Fruit fly (Drosophila melanogaster) whole organism, adult: ENCODE measurements around the gene CG34461.
A peak's percentile ranks its signal among the peaks of the same experiment; 100 is the strongest.

Source experiments
- CG11617 ChIP-seq: fragments of 200-800 bp; sonication (Bioruptor generic); optimal IDR thresholded peaks from 2 replicates; lab custom pipeline; 2017; ENCODE audit warnings: mild to moderate bottlenecking, missing biosample characterization, missing genetic modification reagents, missing genetic modification characterization
- CG12768 ChIP-seq: fragments of 200-800 bp; sonication (Bioruptor generic); optimal IDR thresholded peaks from 2 replicates; lab custom pipeline; 2017; ENCODE audit warnings: missing biosample characterization, missing genetic modification characterization, mild to moderate bottlenecking, moderate library complexity, missing genetic modification reagents
- CG14711 ChIP-seq: fragments of 200-800 bp; sonication (Bioruptor generic); optimal IDR thresholded peaks from 2 replicates; lab custom pipeline; 2018; ENCODE audit warnings: missing biosample characterization, mild to moderate bottlenecking, missing genetic modification characterization, moderate library complexity
- CG1620 ChIP-seq: fragments of 200-800 bp; sonication (Bioruptor generic); optimal IDR thresholded peaks from 2 replicates; lab custom pipeline; 2016; ENCODE audit warnings: missing biosample characterization, missing genetic modification characterization
- CG33017 ChIP-seq: fragments of 200-800 bp; sonication (Bioruptor generic); optimal IDR thresholded peaks from 2 replicates; lab custom pipeline; 2018; ENCODE audit warnings: missing biosample characterization, mild to moderate bottlenecking, missing genetic modification characterization, moderate library complexity
- CG5204 ChIP-seq: fragments of 200-800 bp; sonication (Bioruptor generic); optimal IDR thresholded peaks from 2 replicates; lab custom pipeline; 2016; ENCODE audit warnings: missing biosample characterization, missing genetic modification characterization
- CG7045 ChIP-seq: fragments of 200-800 bp; sonication (Bioruptor generic); optimal IDR thresholded peaks from 2 replicates; lab custom pipeline; 2017; ENCODE audit warnings: missing biosample characterization, mild to moderate bottlenecking, missing genetic modification characterization
- CG7101 ChIP-seq: fragments of 200-800 bp; sonication (Bioruptor generic); optimal IDR thresholded peaks from 2 replicates; lab custom pipeline; 2018; ENCODE audit warnings: missing biosample characterization, mild to moderate bottlenecking, missing genetic modification characterization, moderate library complexity
- Clk ChIP-seq: fragments of 200-800 bp; sonication (Bioruptor generic); optimal IDR thresholded peaks from 2 replicates; lab custom pipeline; 2017; ENCODE audit warnings: missing biosample characterization, missing genetic modification characterization
- Crg-1 ChIP-seq: fragments of 200-800 bp; sonication (Bioruptor generic); optimal IDR thresholded peaks from 2 replicates; lab custom pipeline; 2016; ENCODE audit warnings: missing biosample characterization, missing genetic modification characterization
- Hr96 ChIP-seq: fragments of 200-800 bp; sonication (Bioruptor generic); optimal IDR thresholded peaks from 2 replicates; lab custom pipeline; 2016; ENCODE audit warnings: missing biosample characterization, missing genetic modification characterization
- Mnt ChIP-seq: fragments of 200-800 bp; sonication (Bioruptor generic); optimal IDR thresholded peaks from 2 replicates; lab custom pipeline; 2016; ENCODE audit warnings: missing biosample characterization, mild to moderate bottlenecking, missing genetic modification characterization
- bab1 ChIP-seq: fragments of 200-800 bp; sonication (Bioruptor generic); optimal IDR thresholded peaks from 3 replicates; lab custom pipeline; 2019; ENCODE audit warnings: missing biosample characterization, mild to moderate bottlenecking, missing genetic modification characterization, moderate library complexity
- cic ChIP-seq: fragments of 200-800 bp; sonication (Bioruptor generic); optimal IDR thresholded peaks from 2 replicates; lab custom pipeline; 2017; ENCODE audit warnings: missing biosample characterization, mild to moderate bottlenecking, missing genetic modification characterization, moderate library complexity
- cnc ChIP-seq, 2 experiments: fragments of >200 bp; optimal IDR thresholded peaks; 2 replicates each; lab custom pipeline; 2017
- kay ChIP-seq: fragments of 200-800 bp; sonication (Bioruptor generic); peaks from one replicate; lab custom pipeline; 2016; ENCODE audit warnings: missing biosample characterization, missing genetic modification characterization, borderline replicate concordance
- ovo ChIP-seq: fragments of 200-800 bp; sonication (Bioruptor generic); optimal IDR thresholded peaks from 2 replicates; lab custom pipeline; 2016; ENCODE audit warnings: missing biosample characterization, missing genetic modification characterization
- pad ChIP-seq: fragments of 200-800 bp; sonication (Bioruptor generic); optimal IDR thresholded peaks from 3 replicates; lab custom pipeline; 2017; ENCODE audit warnings: missing biosample characterization, missing genetic modification characterization, mild to moderate bottlenecking, moderate library complexity, missing genetic modification reagents
- tj ChIP-seq: fragments of 200-800 bp; sonication (Bioruptor generic); optimal IDR thresholded peaks from 3 replicates; lab custom pipeline; 2017; ENCODE audit warnings: missing biosample characterization, mild to moderate bottlenecking, missing genetic modification characterization, moderate library complexity
- toe ChIP-seq: fragments of 200-800 bp; sonication (Bioruptor generic); optimal IDR thresholded peaks from 2 replicates; lab custom pipeline; 2016; ENCODE audit warnings: missing biosample characterization, missing genetic modification characterization

CG34461 gene

DNA sequence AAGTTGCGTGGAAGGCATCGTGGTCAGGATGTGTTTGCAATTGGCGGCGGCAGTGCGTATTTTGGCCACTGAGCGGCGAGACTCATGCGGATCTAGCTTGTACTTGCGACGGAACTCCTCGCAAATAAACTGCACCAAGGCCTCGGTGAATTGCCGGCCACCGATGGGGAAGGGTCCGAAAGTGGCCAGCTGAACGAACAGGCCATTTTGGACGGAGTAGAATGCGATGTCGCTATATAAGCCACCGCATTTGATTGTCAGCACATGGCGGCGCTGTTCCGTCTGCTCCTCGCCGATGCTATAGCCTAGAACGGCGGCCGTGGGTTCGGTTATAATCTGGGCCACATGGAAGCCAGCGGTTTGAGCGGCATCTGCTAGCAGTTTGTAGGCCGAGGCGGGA, 19.5 kb downstream of the CG34461 start:
- TF ChIP-seq Clk (GFP tag; lab: Kevin White, UChicago), result no peak
- TF ChIP-seq CG5204 (GFP tag; lab: Kevin White, UChicago), result no peak
- TF ChIP-seq cnc (optimal IDR thresholded peaks at IDR 0.05; lab: Kevin White, UChicago), result no peak
- no peak for TF ChIP-seq ovo (GFP tag; lab: Kevin White, UChicago)
- no peak for TF ChIP-seq tj (GFP tag; lab: Kevin White, UChicago)
- no peak for TF ChIP-seq toe (GFP tag; lab: Kevin White, UChicago)
- no peak for TF ChIP-seq bab1 (GFP tag; lab: Kevin White, UChicago)
- TF ChIP-seq CG11617 (GFP tag; lab: Kevin White, UChicago), result no peak
- no peak for TF ChIP-seq CG12768
- no peak for TF ChIP-seq CG1620 (GFP tag; lab: Kevin White, UChicago)
- TF ChIP-seq CG7101 (tag; lab: Kevin White, UChicago), result no peak
- no peak for TF ChIP-seq pad (GFP tag; lab: Kevin White, UChicago)
- TF ChIP-seq kay, result no peak
- no peak for TF ChIP-seq CG33017 (tag; lab: Kevin White, UChicago)
- no peak for TF ChIP-seq CG14711
- no peak for TF ChIP-seq cic (GFP tag; lab: Kevin White, UChicago)
- TF ChIP-seq Crg-1 (GFP tag; lab: Kevin White, UChicago), result no peak
- no peak for TF ChIP-seq CG7045 (GFP tag; lab: Kevin White, UChicago)

DNA sequence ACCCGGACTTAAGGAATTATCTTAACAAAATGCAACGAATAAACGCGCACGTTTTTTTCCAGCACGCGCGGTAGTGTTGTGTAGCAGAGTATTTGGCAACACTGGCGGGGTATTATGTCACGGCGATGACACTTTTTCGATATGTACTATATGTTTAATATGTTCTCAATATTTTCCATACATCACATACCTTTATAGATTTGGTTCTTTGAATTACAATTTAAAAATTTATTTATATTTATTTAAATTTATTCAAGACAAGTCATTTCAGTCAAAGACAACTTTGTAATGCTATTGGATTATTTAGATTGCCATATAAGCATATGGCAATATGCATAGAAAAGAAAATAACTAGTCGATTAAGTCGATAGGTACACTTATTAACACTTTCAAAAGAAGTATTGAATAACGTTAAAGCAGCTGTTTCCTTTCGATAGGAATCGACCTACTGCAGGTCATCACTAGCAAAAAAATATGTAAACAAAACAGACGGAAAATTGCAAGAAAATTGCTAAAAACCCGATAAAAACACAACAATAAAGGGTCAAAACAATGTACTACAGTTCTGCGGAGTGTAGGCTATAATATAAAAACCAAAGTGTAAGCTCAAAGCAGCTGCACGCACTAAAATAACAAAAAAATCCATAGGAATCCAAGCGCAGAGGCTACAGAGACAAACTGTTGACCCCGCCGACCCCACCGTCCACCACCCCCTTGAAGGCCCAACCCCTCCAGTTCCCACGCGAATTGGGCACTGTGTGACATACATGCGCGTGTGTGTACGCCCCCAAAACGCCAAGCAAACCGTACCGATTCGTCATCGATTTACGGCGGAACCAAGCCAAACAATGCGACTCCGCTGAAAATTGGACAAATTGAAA, 20.7 kb downstream of the CG34461 start, which contains the start of the genes CG7182 and GAPcenA:
Gene CG7182, minus strand, starts transcription at position 283 of the 881 bp plus-strand sequence.
Gene GAPcenA, plus strand, starts transcription at position 462 of the 881 bp plus-strand sequence.
- TF ChIP-seq Crg-1 (GFP tag; lab: Kevin White, UChicago) (peak; percentile 68), CG12768 (peak; percentile 76), CG11617 (GFP tag; lab: Kevin White, UChicago) (peak; percentile 88), ovo (GFP tag; lab: Kevin White, UChicago) (peak; percentile 50), kay (no peak), toe (GFP tag; lab: Kevin White, UChicago) (peak; percentile 77), CG33017 (tag; lab: Kevin White, UChicago) (peak; percentile 83), cnc (optimal IDR thresholded peaks at IDR 0.05; lab: Kevin White, UChicago) (no peak), bab1 (GFP tag; lab: Kevin White, UChicago) (peak; percentile 80), Clk (GFP tag; lab: Kevin White, UChicago) (peak; percentile 56), tj (GFP tag; lab: Kevin White, UChicago) (peak; percentile 62), cic (GFP tag; lab: Kevin White, UChicago) (no peak), CG5204 (GFP tag; lab: Kevin White, UChicago) (no peak), Mnt (GFP tag; lab: Kevin White, UChicago) (peak; percentile 94), CG7045 (GFP tag; lab: Kevin White, UChicago) (peak; percentile 80), CG14711 (peak; percentile 89), CG1620 (GFP tag; lab: Kevin White, UChicago) (peak; percentile 79), Hr96 (peak; percentile 65), pad (GFP tag; lab: Kevin White, UChicago) (peak; percentile 81), CG7101 (tag; lab: Kevin White, UChicago) (peak; percentile 89)

- TF ChIP-seq CG5204 (GFP tag; lab: Kevin White, UChicago) (no peak), CG14711 (no peak), Clk (GFP tag; lab: Kevin White, UChicago) (no peak), CG7101 (tag; lab: Kevin White, UChicago) (peak; percentile 16)
These were observed 21.7 kb downstream of the CG34461 start for dm6 chr3L:8347346-8347745.

DNA sequence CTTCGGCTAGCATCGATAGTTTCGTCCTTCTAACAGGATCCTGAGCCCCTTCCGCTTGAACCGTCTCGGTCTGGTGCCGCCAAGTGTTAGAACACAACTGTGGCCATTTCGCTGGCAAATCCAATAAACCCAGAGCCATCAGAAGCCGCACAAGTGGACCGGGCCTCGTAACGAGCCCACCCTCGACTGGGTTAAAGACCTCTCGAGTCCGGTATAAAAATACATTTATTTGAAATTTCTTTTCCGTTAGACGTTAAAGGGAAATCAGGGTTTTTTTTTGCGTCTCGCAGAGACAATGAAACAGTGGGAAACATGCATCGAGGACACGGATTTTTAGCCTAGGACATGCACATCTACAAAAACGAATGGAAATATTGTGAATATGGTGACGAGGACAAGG, 30.5 kb downstream of the CG34461 start, which contains the start of gene Culd:
Gene Culd, minus strand, starts transcription at position 101 of the 400 bp plus-strand sequence.
- TF ChIP-seq Clk (GFP tag; lab: Kevin White, UChicago), result no peak

- peak; percentile 52 for TF ChIP-seq bab1 (GFP tag; lab: Kevin White, UChicago)
- peak; percentile 38 for TF ChIP-seq CG14711
- peak; percentile 7 for TF ChIP-seq CG12768
- TF ChIP-seq CG33017 (tag; lab: Kevin White, UChicago), result peak; percentile 8
- no peak for TF ChIP-seq kay
- TF ChIP-seq CG7101 (tag; lab: Kevin White, UChicago), result peak; percentile 37
- TF ChIP-seq CG7045 (GFP tag; lab: Kevin White, UChicago), result peak; percentile 6
- no peak for TF ChIP-seq Mnt (GFP tag; lab: Kevin White, UChicago)
- no peak for TF ChIP-seq CG1620 (GFP tag; lab: Kevin White, UChicago)
- peak; percentile 65 for TF ChIP-seq CG11617 (GFP tag; lab: Kevin White, UChicago)
- no peak for TF ChIP-seq pad (GFP tag; lab: Kevin White, UChicago)
These were observed 32.5 kb downstream of the CG34461 start for dm6 chr3L:8358138-8358537.

DNA sequence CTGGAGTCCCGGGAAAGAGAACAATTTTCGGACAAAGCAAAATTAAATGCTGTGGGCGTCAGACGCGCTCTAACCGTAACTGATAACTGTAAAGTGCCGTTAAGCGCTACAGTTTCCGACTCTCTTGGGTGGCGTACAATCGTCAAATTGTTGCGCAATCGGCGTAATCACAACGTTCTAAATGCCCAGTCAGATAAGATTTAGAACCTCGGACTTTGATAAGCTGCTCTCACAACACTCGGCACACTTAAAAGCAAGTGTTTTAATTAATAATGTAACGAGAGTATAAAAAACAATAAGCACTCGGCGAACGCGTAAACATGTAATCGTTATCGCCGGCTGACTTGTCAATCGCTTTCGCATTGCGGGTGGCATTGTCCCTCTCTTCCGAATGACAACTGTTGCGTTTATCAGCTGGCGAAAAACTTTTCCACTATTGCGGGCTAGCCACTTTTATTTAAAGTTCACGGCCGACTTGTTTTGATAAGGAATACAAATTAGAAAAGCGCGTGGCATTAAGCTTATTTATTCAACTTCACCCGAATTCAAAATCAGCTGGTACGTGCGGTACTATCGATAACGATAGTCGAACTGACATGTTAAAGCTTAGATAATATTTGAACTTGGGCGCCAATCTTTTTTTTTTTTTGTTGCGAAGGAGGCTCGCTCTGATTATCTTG, 33.3 kb downstream of the CG34461 start:
- no peak for TF ChIP-seq CG14711
- no peak for TF ChIP-seq toe (GFP tag; lab: Kevin White, UChicago)
- TF ChIP-seq bab1 (GFP tag; lab: Kevin White, UChicago), result no peak
- no peak for TF ChIP-seq CG7101 (tag; lab: Kevin White, UChicago)
- peak; percentile 99 for TF ChIP-seq cic (GFP tag; lab: Kevin White, UChicago)
- TF ChIP-seq ovo (GFP tag; lab: Kevin White, UChicago), result peak; percentile 98
- TF ChIP-seq CG1620 (GFP tag; lab: Kevin White, UChicago), result no peak
- TF ChIP-seq Hr96, result peak; percentile 31
- TF ChIP-seq cnc (optimal IDR thresholded peaks at IDR 0.05; lab: Kevin White, UChicago), result no peak
- no peak for TF ChIP-seq Clk (GFP tag; lab: Kevin White, UChicago)
- TF ChIP-seq CG7045 (GFP tag; lab: Kevin White, UChicago), result no peak
- TF ChIP-seq CG33017 (tag; lab: Kevin White, UChicago), result no peak
- TF ChIP-seq tj (GFP tag; lab: Kevin White, UChicago), result peak; percentile 61
- TF ChIP-seq Mnt (GFP tag; lab: Kevin White, UChicago), result peak; percentile 32
- TF ChIP-seq CG12768, result peak; percentile 73
- TF ChIP-seq CG5204 (GFP tag; lab: Kevin White, UChicago), result no peak
- TF ChIP-seq kay, result peak; percentile 99
- no peak for TF ChIP-seq Crg-1 (GFP tag; lab: Kevin White, UChicago)
